Worm (Caenorhabditis elegans) whole organism, young adult: ENCODE results near the gene clec-55.

Source experiments
- F22D6.2 ChIP-seq: sonication (generic microtip); optimal IDR thresholded peaks from 2 replicates; lab custom pipeline; 2016; ENCODE audit warnings: mild to moderate bottlenecking, missing genetic modification characterization, missing compliant biosample characterization
- F33H1.4 ChIP-seq: fragments of 200-800 bp; sonication (Bioruptor generic); IDR thresholded peaks from 2 replicates; pipeline ENCODE4 v1.3.6; 2022; ENCODE audit warnings: missing genetic modification reagents, missing genetic modification characterization, missing compliant biosample characterization
- F52B5.7 ChIP-seq: sonication (generic microtip); optimal IDR thresholded peaks from 2 replicates; lab custom pipeline; 2016; ENCODE audit warnings: mild to moderate bottlenecking, missing genetic modification characterization, missing compliant biosample characterization
- F55B11.4 ChIP-seq: sonication (generic microtip); optimal IDR thresholded peaks from 2 replicates; lab custom pipeline; 2016; ENCODE audit warnings: missing compliant biosample characterization, missing genetic modification characterization, borderline replicate concordance; ENCODE audit not compliant: insufficient read depth
- F57C9.4 ChIP-seq: sonication (generic microtip); optimal IDR thresholded peaks from 2 replicates; lab custom pipeline; 2017; ENCODE audit warnings: mild to moderate bottlenecking, missing genetic modification characterization, missing compliant biosample characterization
- K12H6.12 ChIP-seq: fragments of 200-800 bp; sonication (Bioruptor generic); optimal IDR thresholded peaks from 2 replicates; lab custom pipeline; 2018; ENCODE audit warnings: mild to moderate bottlenecking, missing genetic modification characterization, missing compliant biosample characterization
- Y53G8AR.9 ChIP-seq: fragments of 200-800 bp; sonication (Bioruptor generic); conservative IDR thresholded peaks from 2 replicates; pipeline ENCODE4 v1.3.6; 2022; ENCODE audit warnings: missing genetic modification reagents, missing genetic modification characterization, missing compliant biosample characterization
- ama-1 ChIP-seq, 3 experiments: fragments of 150-350 bp in 1 of 3; sonication (generic microtip) in 2 of 3; optimal IDR thresholded peaks; 2 replicates each; lab custom pipeline; 2014 to 2018; ENCODE audit warnings: missing biosample characterization in 2 of 3, missing genetic modification characterization in 2 of 3, missing genetic modification reagents in 2 of 3
- aptf-2 ChIP-seq: fragments of 200-800 bp; sonication (Bioruptor generic); conservative IDR thresholded peaks from 2 replicates; pipeline ENCODE4 v1.3.6; 2022; ENCODE audit warnings: missing genetic modification reagents, missing genetic modification characterization, missing compliant biosample characterization
- attf-3 ChIP-seq: fragments of 200-800 bp; sonication (Bioruptor generic); conservative IDR thresholded peaks from 2 replicates; pipeline ENCODE4 v1.3.6; 2022; ENCODE audit warnings: missing genetic modification reagents, missing genetic modification characterization, missing compliant biosample characterization
- bed-1 ChIP-seq: fragments of 200-800 bp; sonication (Bioruptor generic); IDR thresholded peaks from 2 replicates; pipeline ENCODE4 v1.3.6; 2022; ENCODE audit warnings: missing genetic modification reagents, missing genetic modification characterization, missing compliant biosample characterization
- cebp-2 ChIP-seq: fragments of 200-800 bp; sonication (Bioruptor generic); IDR thresholded peaks from 2 replicates; pipeline ENCODE4 v1.3.6; 2022; ENCODE audit warnings: missing genetic modification characterization, missing compliant biosample characterization
- ceh-100 ChIP-seq: fragments of 200-800 bp; sonication (Bioruptor generic); IDR thresholded peaks from 2 replicates; pipeline ENCODE4 v1.3.6; 2022; ENCODE audit warnings: missing genetic modification reagents, missing genetic modification characterization, missing compliant biosample characterization
- ceh-27 ChIP-seq: fragments of 200-800 bp; sonication (Bioruptor generic); optimal IDR thresholded peaks from 2 replicates; lab custom pipeline; 2018; ENCODE audit warnings: mild to moderate bottlenecking, missing genetic modification characterization, moderate library complexity, missing compliant biosample characterization
- ceh-91 ChIP-seq: fragments of 200-800 bp; sonication (Bioruptor generic); IDR thresholded peaks from 2 replicates; pipeline ENCODE4 v1.3.6; 2022; ENCODE audit warnings: missing genetic modification reagents, missing genetic modification characterization, missing compliant biosample characterization
- egl-44 ChIP-seq: fragments of 200-800 bp; sonication (Bioruptor generic); IDR thresholded peaks from 2 replicates; pipeline ENCODE4 v1.3.6; 2022; ENCODE audit warnings: missing genetic modification reagents, missing genetic modification characterization, missing compliant biosample characterization
- egrh-3 ChIP-seq: fragments of 200-800 bp; sonication (Bioruptor generic); IDR thresholded peaks from 2 replicates; pipeline ENCODE4 v1.3.6; 2022; ENCODE audit warnings: missing genetic modification reagents, missing genetic modification characterization, missing compliant biosample characterization
- ekl-4 ChIP-seq: fragments of 200-800 bp; sonication (Bioruptor generic); IDR thresholded peaks from 2 replicates; pipeline ENCODE4 v1.3.6; 2022; ENCODE audit warnings: missing genetic modification reagents, missing genetic modification characterization, missing compliant biosample characterization
- gei-17 ChIP-seq: fragments of 200-800 bp; sonication (Bioruptor generic); optimal IDR thresholded peaks from 2 replicates; lab custom pipeline; 2018; ENCODE audit warnings: mild to moderate bottlenecking, missing genetic modification characterization, missing compliant biosample characterization
- him-1 ChIP-seq: sonication (generic microtip); optimal IDR thresholded peaks from 2 replicates; lab custom pipeline; 2016; ENCODE audit warnings: missing genotype, missing genetic modification reagents, missing genetic modification characterization, missing compliant biosample characterization
- hlh-12 ChIP-seq: sonication (generic microtip); optimal IDR thresholded peaks from 2 replicates; lab custom pipeline; 2016; ENCODE audit warnings: missing genetic modification characterization, missing compliant biosample characterization
- hmg-20 ChIP-seq: fragments of 200-800 bp; sonication (Bioruptor generic); IDR thresholded peaks from 2 replicates; pipeline ENCODE4 v1.3.6; 2022; ENCODE audit warnings: missing genetic modification reagents, missing genetic modification characterization, missing compliant biosample characterization
- lin-26 ChIP-seq: fragments of 200-800 bp; sonication (Bioruptor generic); IDR thresholded peaks from 2 replicates; pipeline ENCODE4 v1.3.6; 2022; ENCODE audit warnings: missing genetic modification reagents, missing genetic modification characterization, missing compliant biosample characterization
- lin-35 ChIP-seq, 3 experiments: fragments of 150-350 bp in 2 of 3; sonication (generic microtip) in 1 of 3; optimal IDR thresholded peaks; 2 replicates each; lab custom pipeline; 2014 to 2018; ENCODE audit warnings: missing biosample characterization in 3 of 3, missing genetic modification characterization in 3 of 3, missing genetic modification reagents in 3 of 3
- lin-54 ChIP-seq: fragments of 200-800 bp; sonication (Bioruptor generic); optimal IDR thresholded peaks from 2 replicates; lab custom pipeline; 2018; ENCODE audit warnings: mild to moderate bottlenecking, missing genetic modification characterization, missing compliant biosample characterization
- lsy-27 ChIP-seq: sonication (generic microtip); optimal IDR thresholded peaks from 2 replicates; lab custom pipeline; 2017; ENCODE audit warnings: missing genetic modification characterization, mild to moderate bottlenecking, missing compliant biosample characterization, antibody characterized with exemption, missing genotype, borderline replicate concordance; ENCODE audit not compliant: insufficient read depth
- madf-3 ChIP-seq: fragments of 200-800 bp; sonication (Bioruptor generic); IDR thresholded peaks from 2 replicates; pipeline ENCODE4 v1.3.6; 2022; ENCODE audit warnings: missing genetic modification reagents, missing genetic modification characterization, missing compliant biosample characterization
- mel-28 ChIP-seq: sonication (generic microtip); optimal IDR thresholded peaks from 2 replicates; lab custom pipeline; 2016; ENCODE audit warnings: borderline replicate concordance, mild to moderate bottlenecking, missing genetic modification characterization, missing compliant biosample characterization
- nfyb-1 ChIP-seq: fragments of 200-800 bp; sonication (Bioruptor generic); IDR thresholded peaks from 2 replicates; pipeline ENCODE4 v1.3.6; 2022; ENCODE audit warnings: missing genetic modification reagents, missing genetic modification characterization, missing compliant biosample characterization
- nhr-120 ChIP-seq: fragments of 200-800 bp; sonication (Bioruptor generic); IDR thresholded peaks from 2 replicates; pipeline ENCODE4 v1.3.6; 2022; ENCODE audit warnings: missing genetic modification characterization, missing compliant biosample characterization
- nhr-80 ChIP-seq: sonication (generic microtip); optimal IDR thresholded peaks from 2 replicates; lab custom pipeline; 2016; ENCODE audit warnings: missing genetic modification characterization, missing compliant biosample characterization
- sptf-2 ChIP-seq: fragments of 200-800 bp; sonication (Bioruptor generic); optimal IDR thresholded peaks from 2 replicates; lab custom pipeline; 2018; ENCODE audit warnings: mild to moderate bottlenecking, missing genetic modification characterization, missing compliant biosample characterization
- tbx-9 ChIP-seq: sonication (generic microtip); optimal IDR thresholded peaks from 2 replicates; lab custom pipeline; 2016; ENCODE audit warnings: borderline replicate concordance, missing genetic modification characterization, inconsistent platforms, missing compliant biosample characterization
- unc-130 ChIP-seq: sonication (generic microtip); optimal IDR thresholded peaks from 2 replicates; lab custom pipeline; 2016; ENCODE audit warnings: missing genetic modification reagents, missing genetic modification characterization, missing compliant biosample characterization
- ztf-28 ChIP-seq: fragments of 200-800 bp; sonication (Bioruptor generic); IDR thresholded peaks from 2 replicates; pipeline ENCODE4 v1.3.6; 2022; ENCODE audit warnings: missing genetic modification reagents, missing genetic modification characterization, missing compliant biosample characterization
- ztf-3 ChIP-seq: fragments of 200-800 bp; sonication (Bioruptor generic); optimal IDR thresholded peaks from 2 replicates; lab custom pipeline; 2018; ENCODE audit warnings: mild to moderate bottlenecking, missing genetic modification characterization, missing compliant biosample characterization

Gene clec-55

ce11 chrV:14482728-14483210 lies 3.7 kb downstream of the clec-55 start, which contains the start of gene R02D5.3:
R02D5.3 (plus strand) TSS chrV:14483160.
- TF ChIP-seq nhr-80 (tag; lab: Kevin White, UChicago): peak; percentile 58
- TF ChIP-seq lsy-27 (tag; lab: Kevin White, UChicago): no peak
- TF ChIP-seq, all 124 proteins: peak for 1

DNA sequence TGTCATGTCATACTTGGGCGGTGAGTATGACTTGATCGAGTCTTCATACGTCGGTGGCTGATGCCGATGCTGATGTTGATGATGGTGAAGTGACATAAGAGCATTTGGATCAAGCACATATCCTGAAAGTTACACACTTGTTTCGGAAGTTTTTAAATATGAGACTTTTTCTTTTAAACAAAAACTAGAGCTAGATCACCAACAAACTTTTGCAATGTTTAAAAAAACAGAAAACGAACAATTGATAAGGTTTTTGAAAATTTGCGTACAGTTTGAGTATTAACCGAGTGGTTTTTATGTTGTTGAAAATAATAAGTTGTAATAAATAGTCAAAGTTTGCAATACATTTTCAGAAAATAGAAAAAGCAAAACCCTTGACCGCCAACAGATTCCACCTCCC lies 5.5 kb downstream of the clec-55 start, which contains the start of gene R02D5.4:
R02D5.4 (minus strand) TSS at position 101 of the 400 bp plus-strand sequence.
- no peak for TF ChIP-seq ztf-28 (GFP tag; lab: Robert Waterston, UW)
- no peak for TF ChIP-seq ceh-91 (GFP tag; lab: Robert Waterston, UW)
- TF ChIP-seq tbx-9 (tag; lab: Kevin White, UChicago): no peak
- TF ChIP-seq ama-1 (optimal IDR thresholded peaks at IDR 0.05; lab: Kevin White, UChicago): no peak
- no peak for TF ChIP-seq ama-1 (GFP tag; optimal IDR thresholded peaks at IDR 0.05; lab: Kevin White, UChicago)

ce11 chrV:14491097-14491496 lies 12.0 kb downstream of the clec-55 start:
- TF ChIP-seq ztf-3 (GFP tag; lab: Kevin White, UChicago) (no peak), bed-1 (GFP tag; lab: Robert Waterston, UW) (no peak), hlh-12 (tag; lab: Kevin White, UChicago) (no peak), F22D6.2 (tag; lab: Kevin White, UChicago) (no peak), lin-35 (GFP tag; optimal IDR thresholded peaks at IDR 0.05; lab: Kevin White, UChicago) (no peak), cebp-2 (no peak)
- TF ChIP-seq, all 124 proteins: peak for 0

DNA sequence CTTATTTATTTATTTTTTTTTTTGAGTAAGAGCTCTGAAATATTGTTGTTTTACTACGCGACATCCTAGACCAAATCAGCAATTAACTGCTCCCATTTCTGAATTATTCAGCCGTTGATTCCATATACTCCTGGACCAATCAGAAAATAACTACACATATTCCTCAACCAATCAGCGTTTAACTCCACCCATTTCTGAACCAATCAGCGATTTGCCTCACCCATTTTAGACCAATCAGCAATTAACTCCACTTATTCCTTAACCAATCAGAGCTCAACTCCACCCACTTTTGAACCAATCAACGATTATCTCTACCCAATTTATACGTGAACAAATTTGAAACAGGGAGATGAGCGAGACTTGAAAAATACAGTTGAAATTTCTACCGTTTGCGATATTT lies 14.6 kb downstream of the clec-55 start:
- TF ChIP-seq cebp-2 (no peak), nfyb-1 (GFP tag; lab: Robert Waterston, UW) (no peak), ceh-27 (GFP tag; lab: Kevin White, UChicago) (no peak), him-1 (tag; lab: Kevin White, UChicago) (no peak), K12H6.12 (no peak), gei-17 (GFP tag; lab: Kevin White, UChicago) (no peak), mel-28 (tag; lab: Kevin White, UChicago) (no peak), hmg-20 (GFP tag; lab: Robert Waterston, UW) (no peak)

- TF ChIP-seq Y53G8AR.9 (GFP tag; lab: Robert Waterston, UW) (no peak), attf-3 (GFP tag; lab: Robert Waterston, UW) (no peak), sptf-2 (GFP tag; lab: Kevin White, UChicago) (no peak), madf-3 (no peak), aptf-2 (GFP tag; lab: Robert Waterston, UW) (no peak), ceh-100 (GFP tag; lab: Robert Waterston, UW) (no peak), nhr-120 (GFP tag; lab: Robert Waterston, UW) (no peak), unc-130 (GFP tag; lab: Kevin White, UChicago) (no peak), F55B11.4 (no peak), nhr-80 (tag; lab: Kevin White, UChicago) (no peak), F52B5.7 (tag; lab: Kevin White, UChicago) (no peak), F33H1.4 (GFP tag; lab: Robert Waterston, UW) (no peak), ekl-4 (GFP tag; lab: Robert Waterston, UW) (no peak), ztf-3 (GFP tag; lab: Kevin White, UChicago) (no peak), lin-54 (no peak), egl-44 (GFP tag; lab: Robert Waterston, UW) (no peak), egrh-3 (GFP tag; lab: Robert Waterston, UW) (no peak), lin-26 (GFP tag; lab: Robert Waterston, UW) (no peak), F57C9.4 (no peak), gei-17 (GFP tag; lab: Kevin White, UChicago) (no peak)
These were observed 16.4 kb downstream of the clec-55 start for ce11 chrV:14495493-14495892.
